Comparison of ENCODE assay signal across 4 worm cellular contexts in the genomic region with DNA sequence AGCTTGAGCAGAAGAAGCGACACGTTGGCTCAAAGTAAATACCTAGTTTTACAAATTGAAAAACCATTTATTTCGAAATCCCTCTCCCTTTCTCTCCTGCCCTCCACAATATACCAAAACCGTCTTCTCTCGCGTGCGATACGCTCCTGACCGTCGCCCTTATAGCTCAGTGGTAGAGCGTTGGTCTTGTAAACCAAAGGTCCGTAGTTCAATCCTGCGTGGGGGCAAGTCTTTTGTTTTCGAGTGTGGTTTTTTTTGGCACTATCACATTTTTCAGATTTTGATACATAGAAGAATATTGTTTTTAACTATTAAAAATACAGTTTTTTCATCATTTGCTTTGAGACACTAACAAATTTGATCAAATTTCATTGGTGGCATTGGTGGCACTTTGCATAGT.
TF ChIP-seq lines count a peak whose summit lies in the region.

No protein-coding gene starts in this region.

TF ChIP-seq in whole organism, L2 larva, 48 proteins besides CTCF, POLR2A, EP300 and RAD21:
- no peak for TF ChIP-seq unc-62 (GFP tag; optimal IDR thresholded peaks at IDR 0.05; lab: Kevin White, UChicago)
- peak; percentile 9 for TF ChIP-seq fos-1 (tag; optimal IDR thresholded peaks at IDR 0.05; lab: Kevin White, UChicago)
- TF ChIP-seq sma-9 (GFP tag; optimal IDR thresholded peaks at IDR 0.05; lab: Kevin White, UChicago) = peak; percentile 37
- no peak for TF ChIP-seq sma-9 (tag; optimal IDR thresholded peaks at IDR 0.05; lab: Kevin White, UChicago)
- TF ChIP-seq sma-3 (GFP tag; optimal IDR thresholded peaks at IDR 0.05; lab: Kevin White, UChicago) = peak; percentile 9
- TF ChIP-seq nhr-21 (tag; optimal IDR thresholded peaks at IDR 0.05; lab: Kevin White, UChicago) = peak; percentile 9
- peak; percentile 26 for TF ChIP-seq nhr-129 (tag; optimal IDR thresholded peaks at IDR 0.05; lab: Kevin White, UChicago)
TF ChIP-seq in whole organism, L2 larva: peak in this region for 5.

TF ChIP-seq in whole organism, L4 larva, 104 proteins besides CTCF, POLR2A, EP300 and RAD21 (continues in another document):
- TF ChIP-seq php-3 (GFP tag; IDR thresholded peaks at IDR 0.05; lab: Robert Waterston, UW) (peak; percentile 47; the same call in 1 of the 2 replicates), Y48G9A.11 (GFP tag; IDR thresholded peaks at IDR 0.05; lab: Robert Waterston, UW) (no peak), egl-43 (GFP tag; IDR thresholded peaks at IDR 0.05; lab: Robert Waterston, UW) (peak; percentile 87), nhr-6 (tag; optimal IDR thresholded peaks at IDR 0.05; lab: Kevin White, UChicago) (peak; percentile 14), mep-1 (tag; optimal IDR thresholded peaks at IDR 0.05; lab: Kevin White, UChicago) (peak; percentile 11), hmg-1.1 (GFP tag; IDR thresholded peaks at IDR 0.05; lab: Robert Waterston, UW) (peak; percentile 60), madf-5 (GFP tag; IDR thresholded peaks at IDR 0.05; lab: Robert Waterston, UW) (peak; percentile 44 to 57; a peak in 2 of 4 replicates), daf-19 (GFP tag; conservative IDR thresholded peaks at IDR 0.05; lab: Robert Waterston, UW) (peak; percentile 60; the same call in 1 of the 2 replicates), ceh-82 (tag; optimal IDR thresholded peaks at IDR 0.05; lab: Kevin White, UChicago) (no peak), Y5F2A.4 (GFP tag; optimal IDR thresholded peaks at IDR 0.05; lab: Kevin White, UChicago) (peak; percentile 27), ZK337.2 (GFP tag; IDR thresholded peaks at IDR 0.05; lab: Robert Waterston, UW) (peak; percentile 57; the same call in 1 of the 2 replicates), duxl-1 (tag; optimal IDR thresholded peaks at IDR 0.05; lab: Kevin White, UChicago; ENCODE audit: poor library complexity) (peak; percentile 63), gei-8 (GFP tag; optimal IDR thresholded peaks at IDR 0.05; lab: Kevin White, UChicago) (peak; percentile 3), rbr-2 (tag; optimal IDR thresholded peaks at IDR 0.05; lab: Kevin White, UChicago) (peak; percentile 1), lsy-2 (tag; optimal IDR thresholded peaks at IDR 0.05; lab: Kevin White, UChicago) (no peak), spr-1 (tag; optimal IDR thresholded peaks at IDR 0.05; lab: Kevin White, UChicago) (peak; percentile 39), dve-1 (tag; optimal IDR thresholded peaks at IDR 0.05; lab: Kevin White, UChicago; ENCODE audit: insufficient read depth) (peak; percentile 1), madf-9 (GFP tag; conservative IDR thresholded peaks at IDR 0.05; lab: Robert Waterston, UW) (peak; percentile 63; the same call in 1 of the 2 replicates), lin-29 (GFP tag; IDR thresholded peaks at IDR 0.05; lab: Robert Waterston, UW) (no peak), arid-1 (GFP tag; conservative IDR thresholded peaks at IDR 0.05; lab: Robert Waterston, UW) (peak; percentile 82), nhr-237 (tag; optimal IDR thresholded peaks at IDR 0.05; lab: Kevin White, UChicago) (no peak), lir-3 (tag; optimal IDR thresholded peaks at IDR 0.05; lab: Kevin White, UChicago) (peak; percentile 47), zip-2 (tag; optimal IDR thresholded peaks at IDR 0.05; lab: Kevin White, UChicago) (peak; percentile 13), tra-1 (GFP tag; IDR thresholded peaks at IDR 0.05; lab: Robert Waterston, UW) (0 out of 2 replicates have a peak, but pooled peaks have one; percentile 38), mxl-2 (GFP tag; conservative IDR thresholded peaks at IDR 0.05; lab: Robert Waterston, UW) (no peak)

TF ChIP-seq in whole organism, late embryonic, 69 proteins besides CTCF, POLR2A, EP300 and RAD21:
- no peak for TF ChIP-seq ceh-48 (tag; optimal IDR thresholded peaks at IDR 0.05; lab: Kevin White, UChicago)
- TF ChIP-seq sox-4 (tag; optimal IDR thresholded peaks at IDR 0.05; lab: Kevin White, UChicago) = peak; percentile 26
- TF ChIP-seq unc-42 (tag; optimal IDR thresholded peaks at IDR 0.05; lab: Kevin White, UChicago) = no peak
- TF ChIP-seq pha-2 (tag; optimal IDR thresholded peaks at IDR 0.05; lab: Kevin White, UChicago) = peak; percentile 14
- no peak for TF ChIP-seq elt-4 (tag; optimal IDR thresholded peaks at IDR 0.05; lab: Kevin White, UChicago)
- TF ChIP-seq sox-2 (GFP tag; IDR thresholded peaks at IDR 0.05; lab: Robert Waterston, UW) = peak; percentile 56; the same call in 1 of the 2 replicates
- no peak for TF ChIP-seq dve-1 (tag; optimal IDR thresholded peaks at IDR 0.05; lab: Kevin White, UChicago)
- TF ChIP-seq lin-11 (tag; optimal IDR thresholded peaks at IDR 0.05; lab: Kevin White, UChicago) = peak; percentile 25
- peak; percentile 41 for TF ChIP-seq hlh-13 (GFP tag; optimal IDR thresholded peaks at IDR 0.05; lab: Kevin White, UChicago)
- TF ChIP-seq che-1 (tag; optimal IDR thresholded peaks at IDR 0.05; lab: Kevin White, UChicago) = peak; percentile 47
- TF ChIP-seq C38D4.7 (GFP tag; optimal IDR thresholded peaks at IDR 0.05; lab: Kevin White, UChicago) = peak; percentile 21
- peak; percentile 43 for TF ChIP-seq tbx-2 (tag; optimal IDR thresholded peaks at IDR 0.05; lab: Kevin White, UChicago)
- TF ChIP-seq elt-2 (tag; optimal IDR thresholded peaks at IDR 0.05; lab: Kevin White, UChicago) = peak; percentile 53
- TF ChIP-seq unc-86 (tag; optimal IDR thresholded peaks at IDR 0.05; lab: Kevin White, UChicago) = peak; percentile 46
- no peak for TF ChIP-seq ceh-18 (tag; optimal IDR thresholded peaks at IDR 0.05; lab: Kevin White, UChicago)
- peak; percentile 63 for TF ChIP-seq hlh-6 (tag; optimal IDR thresholded peaks at IDR 0.05; lab: Kevin White, UChicago)
- TF ChIP-seq sdc-2 (tag; optimal IDR thresholded peaks at IDR 0.05; lab: Kevin White, UChicago) = peak; percentile 54
- peak; percentile 36 for TF ChIP-seq ztf-16 (tag; optimal IDR thresholded peaks at IDR 0.05; lab: Kevin White, UChicago)
- peak; percentile 37 for TF ChIP-seq nhr-232 (tag; optimal IDR thresholded peaks at IDR 0.05; lab: Kevin White, UChicago)
- peak; percentile 26 for TF ChIP-seq odd-2 (tag; optimal IDR thresholded peaks at IDR 0.05; lab: Kevin White, UChicago)
- TF ChIP-seq pat-9 (tag; optimal IDR thresholded peaks at IDR 0.05; lab: Kevin White, UChicago) = peak; percentile 20

TF ChIP-seq in whole organism, mixed stage, embryonic, 35 proteins besides CTCF, POLR2A, EP300 and RAD21:
- peak; percentile 52 for TF ChIP-seq M03D4.4 (tag; optimal IDR thresholded peaks at IDR 0.05; lab: Kevin White, UChicago)
- TF ChIP-seq ceh-39 (tag; optimal IDR thresholded peaks at IDR 0.05; lab: Kevin White, UChicago) = no peak
- peak; percentile 13 for TF ChIP-seq tbx-8 (GFP tag; optimal IDR thresholded peaks at IDR 0.05; lab: Kevin White, UChicago)
- peak; percentile 14 for TF ChIP-seq lin-32 (GFP tag; optimal IDR thresholded peaks at IDR 0.05; lab: Kevin White, UChicago)
- TF ChIP-seq cnd-1 (tag; optimal IDR thresholded peaks at IDR 0.05; lab: Kevin White, UChicago) = peak; percentile 61
- peak; percentile 65 for TF ChIP-seq ceh-83 (GFP tag; optimal IDR thresholded peaks at IDR 0.05; lab: Kevin White, UChicago)
- peak; percentile 49 for TF ChIP-seq sem-2 (GFP tag; optimal IDR thresholded peaks at IDR 0.05; lab: Kevin White, UChicago)
- TF ChIP-seq lsy-2 (tag; optimal IDR thresholded peaks at IDR 0.05; lab: Kevin White, UChicago) = no peak
- no peak for TF ChIP-seq ces-1 (GFP tag; optimal IDR thresholded peaks at IDR 0.05; lab: Kevin White, UChicago)
- TF ChIP-seq bed-3 (GFP tag; optimal IDR thresholded peaks at IDR 0.05; lab: Kevin White, UChicago) = peak; percentile 22
- TF ChIP-seq mls-2 (tag; optimal IDR thresholded peaks at IDR 0.05; lab: Kevin White, UChicago) = peak; percentile 4
- no peak for TF ChIP-seq ztf-11 (tag; optimal IDR thresholded peaks at IDR 0.05; lab: Kevin White, UChicago)
- peak; percentile 4 for TF ChIP-seq unc-120 (tag; optimal IDR thresholded peaks at IDR 0.05; lab: Kevin White, UChicago; ENCODE audit: poor library complexity, severe bottlenecking)
- TF ChIP-seq elt-1 (tag; optimal IDR thresholded peaks at IDR 0.05; lab: Kevin White, UChicago; ENCODE audit: borderline replicate concordance, insufficient read depth) = no peak
- no peak for TF ChIP-seq nhr-237 (tag; optimal IDR thresholded peaks at IDR 0.05; lab: Kevin White, UChicago)
- TF ChIP-seq ceh-43 (GFP tag; optimal IDR thresholded peaks at IDR 0.05; lab: Kevin White, UChicago) = no peak
- peak; percentile 74 for TF ChIP-seq sptf-1 (tag; optimal IDR thresholded peaks at IDR 0.05; lab: Kevin White, UChicago)
